Worm (Caenorhabditis elegans): Measurements from ENCODE around the gene M01F1.9.

M01F1.9 gene

ce11 chrIII:3541093-3541492, 42.2 kb upstream of the M01F1.9 start:
- TF ChIP-seq zip-8 (tag; optimal IDR thresholded peaks at IDR 0.05) (peak; percentile 92), hlh-1 (tag; optimal IDR thresholded peaks at IDR 0.05) (no peak)

DNA sequence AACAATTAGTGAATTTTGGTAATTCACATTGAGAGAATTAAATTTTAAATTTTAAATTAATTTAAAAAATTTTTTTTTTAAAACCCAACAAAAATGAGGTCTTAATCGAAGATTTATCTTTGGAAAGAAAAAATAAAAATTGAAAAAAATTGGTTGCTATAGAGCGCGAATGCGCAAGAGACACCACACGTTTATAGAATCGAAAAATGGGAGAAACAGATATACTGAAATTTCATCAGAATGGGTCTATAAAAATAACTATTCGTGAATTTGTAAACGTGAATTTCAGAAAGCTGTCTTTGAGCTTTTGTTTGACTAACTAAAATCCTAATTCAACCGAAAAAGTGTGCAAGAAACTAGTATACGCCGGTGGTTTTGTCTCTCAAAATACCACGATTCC, 41.6 kb upstream of the M01F1.9 start:
- TF ChIP-seq unc-39 (tag; optimal IDR thresholded peaks at IDR 0.05) (no peak), sptf-1 (tag; optimal IDR thresholded peaks at IDR 0.05) (peak; percentile 52), zip-8 (tag; optimal IDR thresholded peaks at IDR 0.05) (no peak), ceh-39 (tag; optimal IDR thresholded peaks at IDR 0.05) (peak; percentile 22), nhr-2 (tag; optimal IDR thresholded peaks at IDR 0.05) (peak; percentile 10), lsy-2 (tag; optimal IDR thresholded peaks at IDR 0.05) (peak; percentile 64), mep-1 (tag; optimal IDR thresholded peaks at IDR 0.05) (peak; percentile 6), unc-62 (GFP tag; optimal IDR thresholded peaks at IDR 0.05) (no peak), nhr-237 (tag; optimal IDR thresholded peaks at IDR 0.05) (peak; percentile 56), tbx-8 (GFP tag; optimal IDR thresholded peaks at IDR 0.05) (peak; percentile 56)

ce11 chrIII:3539499-3539898, 40.6 kb upstream of the M01F1.9 start:
- TF ChIP-seq zip-8 (tag; optimal IDR thresholded peaks at IDR 0.05) (no peak), lin-32 (GFP tag; optimal IDR thresholded peaks at IDR 0.05) (no peak), ztf-11 (tag; optimal IDR thresholded peaks at IDR 0.05) (no peak), ceh-39 (tag; optimal IDR thresholded peaks at IDR 0.05) (no peak), nhr-28 (tag; optimal IDR thresholded peaks at IDR 0.05) (no peak), nhr-237 (tag; optimal IDR thresholded peaks at IDR 0.05) (no peak), cnd-1 (tag; optimal IDR thresholded peaks at IDR 0.05) (no peak), mep-1 (tag; optimal IDR thresholded peaks at IDR 0.05) (no peak), M03D4.4 (tag; optimal IDR thresholded peaks at IDR 0.05) (no peak), ceh-83 (GFP tag; optimal IDR thresholded peaks at IDR 0.05) (no peak), ces-1 (GFP tag; optimal IDR thresholded peaks at IDR 0.05) (no peak), pha-4 (tag; optimal IDR thresholded peaks at IDR 0.05) (no peak), tbx-8 (GFP tag; optimal IDR thresholded peaks at IDR 0.05) (no peak), sem-2 (GFP tag; optimal IDR thresholded peaks at IDR 0.05) (no peak), mab-5 (tag; optimal IDR thresholded peaks at IDR 0.05) (no peak), sptf-1 (tag; optimal IDR thresholded peaks at IDR 0.05) (no peak), mls-2 (tag; optimal IDR thresholded peaks at IDR 0.05) (no peak), ceh-43 (GFP tag; optimal IDR thresholded peaks at IDR 0.05) (no peak), flh-1 (GFP tag; optimal IDR thresholded peaks at IDR 0.05) (no peak)

ce11 chrIII:3537401-3537800, 38.5 kb upstream of the M01F1.9 start, which contains the start of gene cfap-20:
Gene cfap-20 (minus strand): TSS chrIII:3537501.
- TF ChIP-seq M03D4.4 (tag; optimal IDR thresholded peaks at IDR 0.05) (no peak), ceh-43 (GFP tag; optimal IDR thresholded peaks at IDR 0.05) (no peak), sptf-1 (tag; optimal IDR thresholded peaks at IDR 0.05) (no peak), lsy-2 (tag; optimal IDR thresholded peaks at IDR 0.05) (no peak)

DNA sequence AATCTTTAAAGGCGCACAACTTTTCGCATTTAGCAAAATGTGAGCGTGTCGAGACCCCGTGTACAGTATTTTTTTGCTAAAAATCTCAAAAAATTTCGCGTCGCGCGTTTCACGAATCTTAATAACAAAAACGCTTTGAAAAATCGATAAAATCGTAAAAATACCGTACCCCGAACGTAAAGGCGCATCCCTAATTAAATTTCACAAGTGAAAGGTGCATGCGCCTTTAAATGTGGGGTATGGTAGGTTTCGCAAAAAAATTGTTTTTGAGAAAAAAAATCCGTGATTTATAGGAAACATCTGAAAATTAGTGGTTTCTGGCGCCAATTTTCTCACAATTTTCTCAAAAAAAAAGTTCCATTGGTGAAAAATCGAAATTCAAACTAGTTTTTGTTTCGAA, 35.3 kb upstream of the M01F1.9 start:
- TF ChIP-seq unc-62 (GFP tag; optimal IDR thresholded peaks at IDR 0.05) (no peak), M03D4.4 (tag; optimal IDR thresholded peaks at IDR 0.05) (no peak), lin-32 (GFP tag; optimal IDR thresholded peaks at IDR 0.05) (no peak), ztf-11 (tag; optimal IDR thresholded peaks at IDR 0.05) (no peak), drap-1 (GFP tag; optimal IDR thresholded peaks at IDR 0.05) (no peak), unc-120 (tag; optimal IDR thresholded peaks at IDR 0.05; ENCODE audit: poor library complexity, severe bottlenecking) (no peak), lin-13 (tag; optimal IDR thresholded peaks at IDR 0.05) (no peak), pha-4 (tag; optimal IDR thresholded peaks at IDR 0.05) (no peak), nhr-76 (tag; optimal IDR thresholded peaks at IDR 0.05) (no peak), sptf-1 (tag; optimal IDR thresholded peaks at IDR 0.05) (no peak), nhr-28 (tag; optimal IDR thresholded peaks at IDR 0.05) (no peak), cnd-1 (tag; optimal IDR thresholded peaks at IDR 0.05) (no peak)

DNA sequence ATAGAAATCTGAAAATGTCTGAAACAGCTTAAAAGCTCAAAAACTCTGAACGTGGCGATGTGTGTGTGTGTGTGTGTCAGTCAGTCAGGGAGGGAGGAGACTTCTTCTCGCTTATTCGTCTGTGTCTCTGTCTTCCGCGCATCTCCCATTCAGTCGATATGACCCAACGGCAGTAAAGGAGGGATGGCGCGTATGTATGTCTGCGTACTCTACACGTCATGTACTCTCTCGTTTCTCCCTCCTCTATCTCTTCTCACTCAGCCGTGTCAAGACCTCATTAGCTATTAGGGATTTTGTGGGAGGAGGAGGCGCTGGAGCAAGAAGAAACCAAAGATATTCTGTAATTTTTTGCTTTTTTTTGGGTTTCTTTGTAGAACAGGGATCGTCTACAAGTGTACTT, 33.2 kb upstream of the M01F1.9 start:
- TF ChIP-seq unc-39 (tag; optimal IDR thresholded peaks at IDR 0.05), result no peak
- TF ChIP-seq bed-3 (GFP tag; optimal IDR thresholded peaks at IDR 0.05), result no peak
- TF ChIP-seq mep-1 (tag; optimal IDR thresholded peaks at IDR 0.05), result peak; percentile 92
- TF ChIP-seq lsy-2 (tag; optimal IDR thresholded peaks at IDR 0.05), result no peak
- TF ChIP-seq ztf-11 (tag; optimal IDR thresholded peaks at IDR 0.05), result no peak
- no peak for TF ChIP-seq snpc-4 (tag; optimal IDR thresholded peaks at IDR 0.05)
- no peak for TF ChIP-seq M03D4.4 (tag; optimal IDR thresholded peaks at IDR 0.05)
- peak; percentile 72 for TF ChIP-seq ham-2 (GFP tag; optimal IDR thresholded peaks at IDR 0.05)
- TF ChIP-seq pha-4 (tag; optimal IDR thresholded peaks at IDR 0.05), result peak; percentile 59
- TF ChIP-seq flh-1 (GFP tag; optimal IDR thresholded peaks at IDR 0.05), result no peak
- peak; percentile 89 for TF ChIP-seq ces-1 (GFP tag; optimal IDR thresholded peaks at IDR 0.05)
- TF ChIP-seq nhr-2 (tag; optimal IDR thresholded peaks at IDR 0.05), result peak; percentile 53
- TF ChIP-seq hlh-1 (tag; optimal IDR thresholded peaks at IDR 0.05), result peak; percentile 33
- TF ChIP-seq nhr-28 (tag; optimal IDR thresholded peaks at IDR 0.05), result no peak
- TF ChIP-seq sptf-1 (tag; optimal IDR thresholded peaks at IDR 0.05), result no peak
- no peak for TF ChIP-seq nhr-12 (tag; optimal IDR thresholded peaks at IDR 0.05)
- TF ChIP-seq blmp-1 (tag; optimal IDR thresholded peaks at IDR 0.05), result no peak
- TF ChIP-seq cnd-1 (tag; optimal IDR thresholded peaks at IDR 0.05), result no peak
- peak; percentile 2 for TF ChIP-seq tbx-8 (GFP tag; optimal IDR thresholded peaks at IDR 0.05)
- no peak for TF ChIP-seq ceh-43 (GFP tag; optimal IDR thresholded peaks at IDR 0.05)
- peak; percentile 36 for TF ChIP-seq lin-13 (tag; optimal IDR thresholded peaks at IDR 0.05)
- peak; percentile 64 for TF ChIP-seq ceh-39 (tag; optimal IDR thresholded peaks at IDR 0.05)
- TF ChIP-seq sem-2 (GFP tag; optimal IDR thresholded peaks at IDR 0.05), result no peak
- peak; percentile 62 for TF ChIP-seq unc-62 (GFP tag; optimal IDR thresholded peaks at IDR 0.05)
- TF ChIP-seq elt-1 (tag; optimal IDR thresholded peaks at IDR 0.05; ENCODE audit: borderline replicate concordance, insufficient read depth), result no peak
- TF ChIP-seq mab-5 (tag; optimal IDR thresholded peaks at IDR 0.05), result no peak
- TF ChIP-seq nhr-76 (tag; optimal IDR thresholded peaks at IDR 0.05), result no peak
- no peak for TF ChIP-seq drap-1 (GFP tag; optimal IDR thresholded peaks at IDR 0.05)
- no peak for TF ChIP-seq elt-3 (tag; optimal IDR thresholded peaks at IDR 0.05)
- no peak for TF ChIP-seq mls-2 (tag; optimal IDR thresholded peaks at IDR 0.05)
- TF ChIP-seq ceh-83 (GFP tag; optimal IDR thresholded peaks at IDR 0.05), result no peak
- no peak for TF ChIP-seq zip-8 (tag; optimal IDR thresholded peaks at IDR 0.05)
- no peak for TF ChIP-seq lin-32 (GFP tag; optimal IDR thresholded peaks at IDR 0.05)

All from whole organism, mixed stage, embryonic.